Worm (Caenorhabditis elegans): ENCODE data around the gene adm-4.

The adm-4 gene

DNA sequence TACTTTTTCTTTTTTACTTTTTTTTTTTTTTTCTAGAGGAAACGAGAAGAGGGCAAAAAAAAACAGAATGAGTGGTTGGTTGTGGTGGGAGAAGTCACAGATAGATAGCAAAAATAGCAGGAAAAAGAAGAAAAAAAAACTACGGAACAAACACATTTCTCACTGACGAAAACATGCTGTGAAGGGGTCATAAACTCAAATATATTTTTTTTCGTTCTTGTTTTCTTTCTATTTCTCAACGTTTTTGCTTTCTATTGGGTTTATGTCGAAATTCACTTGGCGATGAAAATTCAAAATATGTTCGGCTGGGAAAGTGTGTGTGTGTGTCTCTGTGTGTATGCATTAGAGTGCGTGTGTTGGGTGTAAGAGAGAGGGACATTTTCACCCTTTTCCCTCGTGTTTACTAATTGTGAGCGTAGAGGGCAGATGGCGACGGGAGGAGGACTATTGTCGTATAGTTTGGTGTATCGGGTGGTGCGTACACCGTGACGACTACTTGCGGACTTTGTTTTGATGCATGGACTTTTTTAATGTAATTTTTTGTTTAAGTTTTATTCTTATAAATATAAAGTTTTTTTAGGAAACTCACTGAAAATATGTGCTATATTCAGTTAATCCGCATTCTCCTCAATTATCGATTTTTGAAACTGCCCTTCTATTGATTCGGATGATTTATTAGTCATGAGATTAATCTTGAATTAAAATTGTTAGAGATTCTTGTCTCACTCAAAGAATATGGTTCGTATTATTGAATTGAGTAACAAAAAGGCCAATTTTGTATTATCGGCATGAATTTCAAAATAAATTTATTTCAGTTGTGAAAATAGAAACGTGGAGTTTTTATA, 11.5 kb upstream of the adm-4 start:
- TF ChIP-seq nhr-6 (tag; optimal IDR thresholded peaks at IDR 0.05) = peak; percentile 70
- TF ChIP-seq sem-4 (tag; optimal IDR thresholded peaks at IDR 0.05) = peak; percentile 29
- peak; percentile 92 for TF ChIP-seq nhr-129 (tag; optimal IDR thresholded peaks at IDR 0.05)
- TF ChIP-seq ztf-1 (GFP tag; conservative IDR thresholded peaks at IDR 0.05) = no peak
- peak; percentile 79 for TF ChIP-seq C34F6.9 (tag; optimal IDR thresholded peaks at IDR 0.05)
- no peak for TF ChIP-seq aly-2 (tag; optimal IDR thresholded peaks at IDR 0.05)
- no peak for TF ChIP-seq nhr-237 (tag; optimal IDR thresholded peaks at IDR 0.05)
- peak in 1 of 2 experiments; percentile 23 for TF ChIP-seq mdl-1 (tag; optimal IDR thresholded peaks at IDR 0.05)
- peak; percentile 32 for TF ChIP-seq ceh-16 (tag; optimal IDR thresholded peaks at IDR 0.05)
- TF ChIP-seq ztf-4 (tag; optimal IDR thresholded peaks at IDR 0.05) = peak; percentile 42
- TF ChIP-seq nhr-25 (tag; optimal IDR thresholded peaks at IDR 0.05) = peak; percentile 64
- peak; percentile 75 for TF ChIP-seq F13H6.1 (tag; optimal IDR thresholded peaks at IDR 0.05)
- TF ChIP-seq sma-9 (GFP tag; optimal IDR thresholded peaks at IDR 0.05) = peak; percentile 48
- no peak for TF ChIP-seq sma-9 (tag; optimal IDR thresholded peaks at IDR 0.05)
- peak; percentile 59 for TF ChIP-seq blmp-1 (tag; optimal IDR thresholded peaks at IDR 0.05; ENCODE audit: insufficient read depth)
- peak; percentile 40 for TF ChIP-seq fos-1 (tag; optimal IDR thresholded peaks at IDR 0.05)
- TF ChIP-seq lsy-2 (tag; optimal IDR thresholded peaks at IDR 0.05) = peak; percentile 15 to 66
- peak; percentile 35 for TF ChIP-seq zag-1 (tag; optimal IDR thresholded peaks at IDR 0.05)
- no peak for TF ChIP-seq ama-1 (optimal IDR thresholded peaks at IDR 0.05)
- TF ChIP-seq sma-3 (GFP tag; optimal IDR thresholded peaks at IDR 0.05) = peak; percentile 2
- peak; percentile 12 for TF ChIP-seq egl-27 (tag; optimal IDR thresholded peaks at IDR 0.05)
- peak; percentile 76 for TF ChIP-seq crh-2 (tag; optimal IDR thresholded peaks at IDR 0.05)
- TF ChIP-seq nhr-23 (tag; optimal IDR thresholded peaks at IDR 0.05) = no peak
- peak; percentile 22 for TF ChIP-seq unc-55 (GFP tag; optimal IDR thresholded peaks at IDR 0.05)
- TF ChIP-seq mab-5 (tag; optimal IDR thresholded peaks at IDR 0.05) = no peak

ce11 chrX:7808388-7808787, 10.3 kb upstream of the adm-4 start:
- TF ChIP-seq ama-1 (optimal IDR thresholded peaks at IDR 0.05) (no peak), mdl-1 (tag; optimal IDR thresholded peaks at IDR 0.05) (no peak), peb-1 (tag; optimal IDR thresholded peaks at IDR 0.05) (no peak), nhr-11 (tag; optimal IDR thresholded peaks at IDR 0.05) (no peak), skn-1 (tag; optimal IDR thresholded peaks at IDR 0.05) (no peak), C34F6.9 (tag; optimal IDR thresholded peaks at IDR 0.05) (no peak), F13H6.1 (tag; optimal IDR thresholded peaks at IDR 0.05) (no peak), elt-1 (tag; optimal IDR thresholded peaks at IDR 0.05) (no peak), mbf-1 (tag; optimal IDR thresholded peaks at IDR 0.05) (no peak), lin-13 (GFP tag; optimal IDR thresholded peaks at IDR 0.05) (no peak), aly-2 (tag; optimal IDR thresholded peaks at IDR 0.05) (no peak), blmp-1 (tag; optimal IDR thresholded peaks at IDR 0.05; ENCODE audit: insufficient read depth) (no peak), mab-5 (tag; optimal IDR thresholded peaks at IDR 0.05) (no peak), nhr-23 (tag; optimal IDR thresholded peaks at IDR 0.05) (no peak), nhr-12 (tag; optimal IDR thresholded peaks at IDR 0.05) (no peak), ceh-16 (tag; optimal IDR thresholded peaks at IDR 0.05) (no peak), R02D3.7 (tag; optimal IDR thresholded peaks at IDR 0.05) (no peak), lin-11 (tag; optimal IDR thresholded peaks at IDR 0.05) (no peak), nhr-237 (tag; optimal IDR thresholded peaks at IDR 0.05) (no peak), unc-39 (tag; optimal IDR thresholded peaks at IDR 0.05) (no peak)

ce11 chrX:7800370-7800769, 2.3 kb upstream of the adm-4 start:
- no peak for TF ChIP-seq sma-3 (GFP tag; optimal IDR thresholded peaks at IDR 0.05)
- TF ChIP-seq unc-62 (GFP tag; optimal IDR thresholded peaks at IDR 0.05) = no peak
- TF ChIP-seq mbf-1 (tag; optimal IDR thresholded peaks at IDR 0.05) = no peak
- TF ChIP-seq sem-4 (tag; optimal IDR thresholded peaks at IDR 0.05) = no peak
- no peak for TF ChIP-seq mab-5 (tag; optimal IDR thresholded peaks at IDR 0.05)
- TF ChIP-seq skn-1 (tag; optimal IDR thresholded peaks at IDR 0.05) = no peak
- TF ChIP-seq ceh-16 (tag; optimal IDR thresholded peaks at IDR 0.05) = no peak
- no peak for TF ChIP-seq blmp-1 (tag; optimal IDR thresholded peaks at IDR 0.05; ENCODE audit: insufficient read depth)
- no peak for TF ChIP-seq C34F6.9 (tag; optimal IDR thresholded peaks at IDR 0.05)
- TF ChIP-seq aly-2 (tag; optimal IDR thresholded peaks at IDR 0.05) = no peak
- TF ChIP-seq nhr-11 (tag; optimal IDR thresholded peaks at IDR 0.05) = no peak
- no peak for TF ChIP-seq ztf-11 (tag; optimal IDR thresholded peaks at IDR 0.05)
- TF ChIP-seq elt-3 (tag; optimal IDR thresholded peaks at IDR 0.05) = no peak
- no peak for TF ChIP-seq nhr-129 (tag; optimal IDR thresholded peaks at IDR 0.05)
- no peak for TF ChIP-seq crh-2 (tag; optimal IDR thresholded peaks at IDR 0.05)
- TF ChIP-seq nhr-12 (tag; optimal IDR thresholded peaks at IDR 0.05) = no peak
- TF ChIP-seq zag-1 (tag; optimal IDR thresholded peaks at IDR 0.05) = no peak
